Fruit fly (Drosophila melanogaster): Measurements from ENCODE around the gene COX8.

The COX8 gene

DNA sequence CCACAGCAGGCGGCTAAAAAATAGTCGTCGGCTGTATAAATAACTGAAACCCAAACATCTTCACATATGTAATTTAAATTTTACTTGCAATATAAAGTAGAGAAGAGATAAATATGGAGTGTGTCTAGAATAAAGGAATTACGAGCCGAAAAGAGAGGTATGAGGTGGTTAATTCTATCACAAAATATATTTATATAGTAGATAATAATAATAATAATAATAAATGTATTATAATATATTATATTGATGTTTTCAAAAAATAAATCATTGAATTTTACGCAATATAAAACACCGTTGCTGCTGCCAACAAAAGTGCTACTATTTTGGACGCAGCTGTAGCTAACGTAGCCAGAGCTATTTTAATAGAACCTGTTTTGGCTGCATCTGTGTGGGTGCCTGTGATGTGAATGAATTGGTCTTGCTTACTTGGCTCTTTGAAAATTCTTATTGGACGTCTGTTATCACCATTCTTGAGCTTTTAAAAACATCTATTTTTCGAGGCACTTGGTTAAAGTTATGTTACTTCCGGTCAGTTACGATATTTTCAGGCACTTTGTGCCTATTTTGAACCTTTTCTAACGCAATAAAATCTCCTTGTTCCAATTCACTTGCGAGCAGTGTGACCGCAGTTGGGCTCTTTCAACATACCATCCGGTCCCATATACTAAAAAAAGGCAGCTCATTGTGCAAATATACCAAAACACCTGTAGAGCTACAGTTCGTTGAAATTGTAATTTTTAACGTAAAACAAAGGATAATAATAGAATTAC, 42.2 kb downstream of the COX8 start, which contains the start of gene Hr78 (continued):
- TF ChIP-seq CG17829 (tag; optimal IDR thresholded peaks at IDR 0.05) (peak; percentile 88), exex (tag; optimal IDR thresholded peaks at IDR 0.05) (no peak), CG7928 (GFP tag; optimal IDR thresholded peaks at IDR 0.05) (peak; percentile 22), CG1529 (GFP tag; optimal IDR thresholded peaks at IDR 0.05) (peak; percentile 57), Hmx (GFP tag; optimal IDR thresholded peaks at IDR 0.05) (no peak), pum (GFP tag; optimal IDR thresholded peaks at IDR 0.05) (no peak), CG8281 (tag; optimal IDR thresholded peaks at IDR 0.05) (peak; percentile 62), CoRest (tag; optimal IDR thresholded peaks at IDR 0.05) (peak; percentile 89), Dp (GFP tag; optimal IDR thresholded peaks at IDR 0.05) (no peak), Hsf (GFP tag; optimal IDR thresholded peaks at IDR 0.05) (peak; percentile 14), H15 (GFP tag; IDR thresholded peaks at IDR 0.05) (no peak), CG8290 (GFP tag; optimal IDR thresholded peaks at IDR 0.05) (no peak), CG8290 (tag; optimal IDR thresholded peaks at IDR 0.05) (peak; percentile 3 to 38), yki (optimal IDR thresholded peaks at IDR 0.05) (no peak), chm (GFP tag; IDR thresholded peaks at IDR 0.05) (0 out of 2 replicates have a peak, but pooled peaks have one; percentile 29), NC2β (GFP tag; optimal IDR thresholded peaks at IDR 0.05) (no peak), kni (GFP tag; optimal IDR thresholded peaks at IDR 0.05) (peak; percentile 3), pros (GFP tag; optimal IDR thresholded peaks at IDR 0.05) (no peak), CG3847 (GFP tag; IDR thresholded peaks at IDR 0.05) (peak; percentile 40; the same call in 1 of the 2 replicates), pho (GFP tag; optimal IDR thresholded peaks at IDR 0.05) (no peak), Ada2b (GFP tag; IDR thresholded peaks at IDR 0.05) (peak; percentile 63), CG18599 (GFP tag; optimal IDR thresholded peaks at IDR 0.05) (peak; percentile 89), p53 (GFP tag; optimal IDR thresholded peaks at IDR 0.05) (no peak), ase (GFP tag; IDR thresholded peaks at IDR 0.05) (no peak; the same call in 2 of the 3 replicates), pzg (GFP tag; optimal IDR thresholded peaks at IDR 0.05) (peak; percentile 63), CG9215 (GFP tag; IDR thresholded peaks at IDR 0.05) (peak; percentile 28; the same call in 1 of the 2 replicates), odd (GFP tag; optimal IDR thresholded peaks at IDR 0.05) (peak; percentile 87), Abd-B (GFP tag; optimal IDR thresholded peaks at IDR 0.05) (peak; percentile 69), Pdp1 (GFP tag; optimal IDR thresholded peaks at IDR 0.05) (peak in 1 of 2 experiments; percentile 20), CG4820 (GFP tag; optimal IDR thresholded peaks at IDR 0.05) (peak; percentile 41), salm (tag; optimal IDR thresholded peaks at IDR 0.05) (peak; percentile 84), CG17385 (GFP tag; optimal IDR thresholded peaks at IDR 0.05) (peak; percentile 81), CG11560 (tag; IDR thresholded peaks at IDR 0.05) (no peak), CG3995 (GFP tag; optimal IDR thresholded peaks at IDR 0.05) (peak; percentile 70), otp (GFP tag; IDR thresholded peaks at IDR 0.05) (peak; percentile 46; the same call in 1 of the 3 replicates), Sox100B (GFP tag; optimal IDR thresholded peaks at IDR 0.05) (peak; percentile 90), inv (GFP tag; IDR thresholded peaks at IDR 0.05; ENCODE audit: partially characterized antibody) (no peak), caup (GFP tag; optimal IDR thresholded peaks at IDR 0.05; ENCODE audit: severe bottlenecking) (peak; percentile 86), CG7987 (GFP tag; optimal IDR thresholded peaks at IDR 0.05) (peak; percentile 52), crol (GFP tag; IDR thresholded peaks at IDR 0.05) (no peak), fd96Cb (tag; optimal IDR thresholded peaks at IDR 0.05) (peak; percentile 64), Dip2 (GFP tag; IDR thresholded peaks at IDR 0.05) (no peak), croc (GFP tag; conservative IDR thresholded peaks at IDR 0.05) (peak; percentile 70), CG6175 (GFP tag; IDR thresholded peaks at IDR 0.05) (no peak), lola (GFP tag; optimal IDR thresholded peaks at IDR 0.05) (peak in 1 of 3 experiments; percentile 76), pb (GFP tag; optimal IDR thresholded peaks at IDR 0.05) (no peak), CG14441 (GFP tag; IDR thresholded peaks at IDR 0.05) (no peak; the same call in 1 of the 2 replicates), CG10147 (GFP tag; optimal IDR thresholded peaks at IDR 0.05) (peak; percentile 84), Lpt (GFP tag; optimal IDR thresholded peaks at IDR 0.05) (no peak)

Data from whole organism, embryonic.